Fruit fly (Drosophila melanogaster) whole organism, prepupa: ENCODE measurements around the gene CG13108.

Source experiments
- Blimp-1 ChIP-seq: fragments of 200-800 bp; sonication (Bioruptor generic); optimal IDR thresholded peaks from 3 replicates; lab custom pipeline; 2017; ENCODE audit warnings: missing biosample characterization, missing genetic modification characterization, mild to moderate bottlenecking, moderate library complexity, missing genetic modification reagents
- CG10631 ChIP-seq: fragments of 200-800 bp; sonication (Bioruptor generic); optimal IDR thresholded peaks from 2 replicates; lab custom pipeline; 2016; ENCODE audit warnings: missing biosample characterization, missing genetic modification characterization
- CG11294 ChIP-seq: fragments of 200-800 bp; sonication (Bioruptor generic); IDR thresholded peaks from 2 replicates; pipeline ENCODE4 v1.3.6; 2022; ENCODE audit warnings: missing biosample characterization, missing genetic modification characterization
- CG11762 ChIP-seq: fragments of 200-800 bp; sonication (Bioruptor generic); optimal IDR thresholded peaks from 3 replicates; lab custom pipeline; 2016; ENCODE audit warnings: missing biosample characterization, missing genetic modification characterization; ENCODE audit not compliant: insufficient read depth
- CG1621 ChIP-seq: fragments of 200-800 bp; sonication (Bioruptor generic); optimal IDR thresholded peaks from 3 replicates; lab custom pipeline; 2018; ENCODE audit warnings: missing biosample characterization, mild to moderate bottlenecking, missing genetic modification characterization
- CG31627 ChIP-seq: fragments of 200-800 bp; sonication (Bioruptor generic); optimal IDR thresholded peaks from 3 replicates; lab custom pipeline; 2016; ENCODE audit warnings: missing biosample characterization, missing genetic modification characterization
- CG32006 ChIP-seq: fragments of 200-800 bp; sonication (Bioruptor generic); optimal IDR thresholded peaks from 3 replicates; lab custom pipeline; 2017; ENCODE audit warnings: missing biosample characterization, mild to moderate bottlenecking, missing genetic modification characterization
- CG34406 ChIP-seq: fragments of 200-800 bp; sonication (Bioruptor generic); optimal IDR thresholded peaks from 3 replicates; lab custom pipeline; 2016; ENCODE audit warnings: missing biosample characterization, missing genetic modification characterization
- CG6163 ChIP-seq: fragments of 200-800 bp; sonication (Bioruptor generic); IDR thresholded peaks from 3 replicates; pipeline ENCODE4 v1.3.6; 2022; ENCODE audit warnings: missing biosample characterization, missing genetic modification characterization
- CG6792 ChIP-seq: fragments of 200-800 bp; sonication (Bioruptor generic); optimal IDR thresholded peaks from 3 replicates; lab custom pipeline; 2016; ENCODE audit warnings: missing biosample characterization, missing genetic modification characterization
- CG6808 ChIP-seq: fragments of 200-800 bp; sonication (Bioruptor generic); optimal IDR thresholded peaks from 3 replicates; lab custom pipeline; 2017; ENCODE audit warnings: missing biosample characterization, missing genetic modification characterization, mild to moderate bottlenecking, moderate library complexity, missing genetic modification reagents
- CG6854 ChIP-seq: fragments of 200-800 bp; sonication (Bioruptor generic); optimal IDR thresholded peaks from 2 replicates; lab custom pipeline; 2017; ENCODE audit warnings: missing biosample characterization, mild to moderate bottlenecking, missing genetic modification characterization
- CG7368 ChIP-seq: fragments of 200-800 bp; sonication (Bioruptor generic); optimal IDR thresholded peaks from 3 replicates; lab custom pipeline; 2016; ENCODE audit warnings: missing biosample characterization, missing genetic modification characterization
- CG8119 ChIP-seq: fragments of 200-800 bp; sonication (Bioruptor generic); IDR thresholded peaks from 3 replicates; pipeline ENCODE4 v1.3.6; 2022; ENCODE audit warnings: missing biosample characterization, missing genetic modification characterization
- CG9139 ChIP-seq: fragments of 200-800 bp; sonication (Bioruptor generic); optimal IDR thresholded peaks from 3 replicates; lab custom pipeline; 2017; ENCODE audit warnings: missing biosample characterization, mild to moderate bottlenecking, missing genetic modification characterization
- Eip78C ChIP-seq: fragments of 200-800 bp; sonication (Bioruptor generic); peaks from one replicate; lab custom pipeline; 2016; ENCODE audit warnings: missing biosample characterization, missing genetic modification characterization
- Ets96B ChIP-seq: fragments of 200-800 bp; optimal IDR thresholded peaks from 2 replicates; lab custom pipeline; 2019; ENCODE audit warnings: missing biosample characterization, mild to moderate bottlenecking, missing genetic modification characterization, moderate library complexity
- Gug ChIP-seq: fragments of 200-800 bp; sonication (Bioruptor generic); IDR thresholded peaks from 2 replicates; pipeline ENCODE4 v1.3.6; 2022; ENCODE audit warnings: missing biosample characterization, missing genetic modification characterization
- Hr38 ChIP-seq: sonication (Bioruptor generic); optimal IDR thresholded peaks from 2 replicates; lab custom pipeline; 2016; ENCODE audit warnings: missing biosample characterization, missing genetic modification characterization
- Hr39 ChIP-seq: fragments of 200-800 bp; sonication (Bioruptor generic); optimal IDR thresholded peaks from 2 replicates; lab custom pipeline; 2016; ENCODE audit warnings: missing biosample characterization, missing genetic modification characterization
- Hr4 ChIP-seq: fragments of 200-800 bp; sonication (Bioruptor generic); optimal IDR thresholded peaks from 3 replicates; lab custom pipeline; 2016; ENCODE audit warnings: missing biosample characterization, missing genetic modification characterization
- Met ChIP-seq: fragments of 200-800 bp; sonication (Bioruptor generic); optimal IDR thresholded peaks from 3 replicates; lab custom pipeline; 2016; ENCODE audit warnings: missing biosample characterization, missing genetic modification characterization
- OdsH ChIP-seq: fragments of 200-800 bp; sonication (Bioruptor generic); optimal IDR thresholded peaks from 3 replicates; lab custom pipeline; 2016; ENCODE audit warnings: missing biosample characterization, missing genetic modification characterization
- Smox ChIP-seq: fragments of 200-800 bp; sonication (Bioruptor generic); optimal IDR thresholded peaks from 3 replicates; lab custom pipeline; 2016; ENCODE audit warnings: missing biosample characterization, missing genetic modification characterization
- Sox102F ChIP-seq: fragments of 200-800 bp; sonication (Bioruptor generic); optimal IDR thresholded peaks from 2 replicates; lab custom pipeline; 2016; ENCODE audit warnings: missing biosample characterization, mild to moderate bottlenecking, missing genetic modification characterization
- Sox14 ChIP-seq: fragments of 200-800 bp; sonication (Bioruptor generic); optimal IDR thresholded peaks from 3 replicates; lab custom pipeline; 2016; ENCODE audit warnings: missing biosample characterization, missing genetic modification characterization
- Sox15 ChIP-seq: fragments of 200-800 bp; sonication (Bioruptor generic); optimal IDR thresholded peaks from 3 replicates; lab custom pipeline; 2016; ENCODE audit warnings: missing biosample characterization, missing genetic modification characterization
- achi ChIP-seq: fragments of 200-800 bp; sonication (Bioruptor generic); optimal IDR thresholded peaks from 3 replicates; lab custom pipeline; 2016; ENCODE audit warnings: missing biosample characterization, missing genetic modification characterization
- acj6 ChIP-seq: fragments of 200-800 bp; sonication (Bioruptor generic); optimal IDR thresholded peaks from 3 replicates; lab custom pipeline; 2016; ENCODE audit warnings: missing biosample characterization, missing genetic modification characterization
- dac ChIP-seq: fragments of 200-800 bp; sonication (Bioruptor generic); optimal IDR thresholded peaks from 2 replicates; lab custom pipeline; 2017; ENCODE audit warnings: missing biosample characterization, mild to moderate bottlenecking, missing genetic modification characterization
- eg ChIP-seq: fragments of 200-800 bp; sonication (Bioruptor generic); IDR thresholded peaks from 3 replicates; pipeline ENCODE4 v1.3.6; 2022; ENCODE audit warnings: missing biosample characterization, missing genetic modification characterization
- esn ChIP-seq: fragments of 200-800 bp; sonication (Bioruptor generic); optimal IDR thresholded peaks from 2 replicates; lab custom pipeline; 2016; ENCODE audit warnings: missing biosample characterization, mild to moderate bottlenecking, missing genetic modification characterization, moderate library complexity
- fd59A ChIP-seq: fragments of 200-800 bp; sonication (Bioruptor generic); optimal IDR thresholded peaks from 2 replicates; lab custom pipeline; 2017; ENCODE audit warnings: missing biosample characterization, mild to moderate bottlenecking, missing genetic modification characterization, missing genetic modification reagents
- fkh ChIP-seq: fragments of 200-800 bp; sonication (Bioruptor generic); optimal IDR thresholded peaks from 3 replicates; lab custom pipeline; 2017; ENCODE audit warnings: missing biosample characterization, mild to moderate bottlenecking, missing genetic modification characterization, moderate library complexity
- net ChIP-seq: fragments of 200-800 bp; sonication (Bioruptor generic); optimal IDR thresholded peaks from 3 replicates; lab custom pipeline; 2016; ENCODE audit warnings: missing biosample characterization, missing genetic modification characterization
- pdm3 ChIP-seq: fragments of 200-800 bp; sonication (Bioruptor generic); optimal IDR thresholded peaks from 3 replicates; lab custom pipeline; 2016; ENCODE audit warnings: missing biosample characterization, missing genetic modification characterization
- salr ChIP-seq, 2 experiments: fragments of 200-800 bp; sonication (Bioruptor generic); optimal IDR thresholded peaks; 3 replicates each; lab custom pipeline; 2016 to 2018; ENCODE audit warnings: missing biosample characterization in 2 of 2, missing genetic modification characterization in 2 of 2, mild to moderate bottlenecking in 1 of 2
- spab ChIP-seq: fragments of 200-800 bp; sonication (Bioruptor generic); optimal IDR thresholded peaks from 2 replicates; lab custom pipeline; 2017; ENCODE audit warnings: missing biosample characterization, mild to moderate bottlenecking, missing genetic modification characterization, missing genetic modification reagents
- ss ChIP-seq, 2 experiments: fragments of 200-800 bp; sonication (Bioruptor generic); optimal IDR thresholded peaks; 2 replicates in 1 of 2; 3 replicates in 1 of 2; lab custom pipeline; 2017 to 2018; ENCODE audit warnings: mild to moderate bottlenecking in 2 of 2, missing biosample characterization in 2 of 2, missing genetic modification characterization in 2 of 2, moderate library complexity in 1 of 2
- svp ChIP-seq: fragments of 200-800 bp; sonication (Bioruptor generic); peaks from one replicate; lab custom pipeline; 2016; ENCODE audit warnings: missing biosample characterization, missing genetic modification characterization

CG13108 gene

dm6 chr2L:9150805-9151204, 13.2 kb upstream of the CG13108 start:
- TF ChIP-seq fkh (GFP tag; lab: Kevin White, UChicago): no peak
- TF ChIP-seq Blimp-1 (GFP tag; lab: Kevin White, UChicago): no peak
- TF ChIP-seq Sox14: no peak
- TF ChIP-seq Smox: no peak
- TF ChIP-seq Met (GFP tag; lab: Kevin White, UChicago): no peak

- TF ChIP-seq eg (GFP tag; lab: Robert Waterston, UW): 0 out of 3 replicates have a peak, but pooled peaks have one; percentile 35
- TF ChIP-seq CG6792: no peak
Observed at dm6 chr2L:9157770-9158169, 6.3 kb upstream of the CG13108 start.

DNA sequence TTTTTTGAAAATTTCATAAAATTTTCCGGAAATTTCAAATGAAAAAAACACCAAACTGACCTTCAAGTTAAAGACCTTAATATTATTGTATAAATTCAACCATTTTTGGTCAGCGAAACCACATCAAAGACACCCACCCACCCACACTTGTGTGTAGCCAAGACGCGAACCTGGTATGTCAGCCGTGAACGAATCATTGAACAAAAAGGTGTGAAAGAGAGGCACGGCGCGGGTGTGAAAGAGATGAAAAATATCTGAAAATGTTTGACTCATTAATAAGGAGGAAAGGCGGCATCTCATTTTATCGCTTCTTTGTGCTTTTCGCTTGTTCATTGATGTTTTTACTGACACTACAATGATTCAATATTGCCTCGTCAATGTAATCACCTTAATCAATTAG, 5.7 kb upstream of the CG13108 start:
- no peak for TF ChIP-seq CG11762 (GFP tag; lab: Kevin White, UChicago)
- TF ChIP-seq Sox14: peak; percentile 71
- TF ChIP-seq pdm3 (GFP tag; lab: Kevin White, UChicago): no peak

DNA sequence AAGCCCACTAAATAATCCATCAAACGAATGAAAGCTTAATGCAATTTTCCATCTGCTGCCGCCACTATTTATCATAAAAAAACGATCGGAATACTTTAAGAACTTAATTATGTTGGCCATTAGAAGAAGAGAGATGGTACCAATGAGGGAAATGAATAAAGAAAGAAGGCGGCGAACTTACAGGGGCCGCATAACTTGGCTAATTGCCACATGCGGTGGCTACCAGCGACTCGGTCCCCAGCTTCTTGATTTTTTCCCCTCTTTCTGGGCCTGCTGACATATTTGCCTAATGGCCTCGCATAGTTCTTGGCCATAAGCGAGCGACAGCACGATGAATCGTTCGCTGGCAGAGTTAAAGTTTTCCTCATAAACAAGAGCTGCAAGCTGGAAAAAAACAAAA, 3.9 kb upstream of the CG13108 start:
- TF ChIP-seq CG11294 (GFP tag; lab: Robert Waterston, UW) (no peak), CG34406 (GFP tag; lab: Kevin White, UChicago) (no peak), Hr4 (GFP tag; lab: Kevin White, UChicago) (no peak), spab (no peak), pdm3 (GFP tag; lab: Kevin White, UChicago) (no peak), fkh (GFP tag; lab: Kevin White, UChicago) (no peak), CG6808 (GFP tag; lab: Kevin White, UChicago) (no peak), CG6854 (no peak), Blimp-1 (GFP tag; lab: Kevin White, UChicago) (no peak), ss (GFP tag; optimal IDR thresholded peaks at IDR 0.05; lab: Kevin White, UChicago) (no peak), Sox15 (GFP tag; lab: Kevin White, UChicago) (no peak), CG8119 (GFP tag; lab: Robert Waterston, UW) (no peak), esn (GFP tag; lab: Kevin White, UChicago) (no peak), Hr38 (GFP tag; lab: Kevin White, UChicago) (no peak), Sox14 (no peak)

DNA sequence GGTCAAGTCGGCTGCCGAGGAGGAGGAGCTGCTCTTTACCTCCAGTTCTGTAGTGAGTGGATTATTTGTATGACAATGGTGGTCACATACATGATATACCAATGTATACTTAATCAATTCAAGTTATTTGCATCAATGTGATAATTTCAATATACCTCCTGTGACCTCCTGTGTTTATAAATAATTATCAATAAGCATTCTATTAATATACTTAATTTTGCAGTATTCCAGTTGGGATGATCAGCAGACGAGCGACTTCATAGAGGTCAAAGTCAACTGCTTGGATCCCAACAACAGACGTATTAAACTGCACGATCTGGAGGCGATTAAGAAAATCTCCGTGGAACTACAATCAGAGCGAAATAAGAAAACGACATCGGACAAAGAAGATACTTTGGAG, 762 bp downstream of the CG13108 start:
- TF ChIP-seq CG11294 (GFP tag; lab: Robert Waterston, UW) (no peak), CG7368 (GFP tag; lab: Kevin White, UChicago) (no peak), acj6 (GFP tag; lab: Kevin White, UChicago) (no peak), CG32006 (no peak), CG6163 (no peak), CG11762 (GFP tag; lab: Kevin White, UChicago) (no peak), pdm3 (GFP tag; lab: Kevin White, UChicago) (no peak), svp (peak; percentile 91), ss (GFP tag; optimal IDR thresholded peaks at IDR 0.05; lab: Kevin White, UChicago) (peak in 1 of 2 experiments; percentile 18), CG10631 (GFP tag; lab: Kevin White, UChicago) (no peak), salr (GFP tag; optimal IDR thresholded peaks at IDR 0.05; lab: Kevin White, UChicago) (no peak), Eip78C (GFP tag; lab: Kevin White, UChicago) (peak; percentile 58), dac (GFP tag; lab: Kevin White, UChicago) (no peak), spab (no peak)

- TF ChIP-seq svp (peak; percentile 80), CG31627 (GFP tag; lab: Kevin White, UChicago) (peak; percentile 47), CG1621 (peak; percentile 30), salr (GFP tag; optimal IDR thresholded peaks at IDR 0.05; lab: Kevin White, UChicago) (peak in 1 of 2 experiments; percentile 2), net (GFP tag; lab: Kevin White, UChicago) (peak; percentile 73), CG9139 (GFP tag; lab: Kevin White, UChicago) (peak; percentile 11), Gug (GFP tag; lab: Robert Waterston, UW) (peak; percentile 50), fd59A (GFP tag; lab: Kevin White, UChicago) (no peak), achi (GFP tag; lab: Kevin White, UChicago) (peak; percentile 80), Blimp-1 (GFP tag; lab: Kevin White, UChicago) (no peak), Hr39 (peak; percentile 41), Sox102F (GFP tag; lab: Kevin White, UChicago) (peak; percentile 62), Ets96B (tag; lab: Kevin White, UChicago) (peak; percentile 70), Smox (peak; percentile 62), CG32006 (peak; percentile 69), esn (GFP tag; lab: Kevin White, UChicago) (peak; percentile 71), OdsH (GFP tag; lab: Kevin White, UChicago) (peak; percentile 82), CG34406 (GFP tag; lab: Kevin White, UChicago) (peak; percentile 74)
Observed at dm6 chr2L:9166399-9166980, 2.5 kb downstream of the CG13108 start, which contains the start of the genes CG9586 and tai. TSS of gene CG9586 (minus strand) at chr2L:9166514. TSS of gene tai (plus strand) at chr2L:9166778.
